Fruit fly (Drosophila melanogaster) S2 (cell line): ENCODE results near the gene hfp.

Experiments
- CG8478 ChIP-seq: fragments of >200 bp; optimal IDR thresholded peaks from 2 replicates; lab custom pipeline; 2018
- CTCF ChIP-seq, 2 experiments: fragments of >200 bp; optimal IDR thresholded peaks; 2 replicates each; lab custom pipeline; 2018

dm6 chr3L:1457281-1457680 lies 45.1 kb downstream of the hfp start:
- no peak for TF ChIP-seq CTCF (optimal IDR thresholded peaks at IDR 0.05; lab: Kevin White, UChicago)
- TF ChIP-seq CG8478, result no peak
